Fruit fly (Drosophila melanogaster) whole organism: ENCODE data around the gene Cpsf100.

ENCODE experiments used
- CG8478 ChIP-seq: fragments of >200 bp; optimal IDR thresholded peaks from 2 replicates; lab custom pipeline; 2018; ENCODE audit warnings: inconsistent platforms
- pan ChIP-seq: fragments of >200 bp; optimal IDR thresholded peaks from 2 replicates; lab custom pipeline; 2017
- psq ChIP-seq: fragments of >200 bp; optimal IDR thresholded peaks from 2 replicates; lab custom pipeline; 2017

DNA sequence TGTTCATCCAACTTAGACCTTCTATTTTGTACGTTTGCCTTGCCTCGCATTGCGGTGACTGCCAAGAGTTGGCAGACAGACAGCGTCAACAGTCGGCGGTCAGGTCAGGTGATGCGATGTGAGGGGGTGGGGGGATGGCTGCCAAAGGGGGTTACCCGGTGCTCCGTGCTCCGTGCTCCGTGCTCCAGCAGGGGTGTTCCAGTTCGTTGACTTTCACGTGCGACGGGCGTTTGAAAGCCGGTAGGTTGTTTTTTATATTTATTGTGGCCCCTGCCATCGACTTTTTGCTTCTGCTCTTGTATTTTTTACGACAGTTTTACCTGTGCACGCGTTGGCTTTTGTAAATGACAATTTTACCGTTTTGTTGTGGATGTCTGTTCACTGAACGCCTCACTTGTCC, 47.7 kb downstream of the Cpsf100 start:
- TF ChIP-seq pan, result no peak
- no peak for TF ChIP-seq psq
- TF ChIP-seq CG8478 (lab: Kevin White, UChicago), result no peak
